In the genomic region with DNA sequence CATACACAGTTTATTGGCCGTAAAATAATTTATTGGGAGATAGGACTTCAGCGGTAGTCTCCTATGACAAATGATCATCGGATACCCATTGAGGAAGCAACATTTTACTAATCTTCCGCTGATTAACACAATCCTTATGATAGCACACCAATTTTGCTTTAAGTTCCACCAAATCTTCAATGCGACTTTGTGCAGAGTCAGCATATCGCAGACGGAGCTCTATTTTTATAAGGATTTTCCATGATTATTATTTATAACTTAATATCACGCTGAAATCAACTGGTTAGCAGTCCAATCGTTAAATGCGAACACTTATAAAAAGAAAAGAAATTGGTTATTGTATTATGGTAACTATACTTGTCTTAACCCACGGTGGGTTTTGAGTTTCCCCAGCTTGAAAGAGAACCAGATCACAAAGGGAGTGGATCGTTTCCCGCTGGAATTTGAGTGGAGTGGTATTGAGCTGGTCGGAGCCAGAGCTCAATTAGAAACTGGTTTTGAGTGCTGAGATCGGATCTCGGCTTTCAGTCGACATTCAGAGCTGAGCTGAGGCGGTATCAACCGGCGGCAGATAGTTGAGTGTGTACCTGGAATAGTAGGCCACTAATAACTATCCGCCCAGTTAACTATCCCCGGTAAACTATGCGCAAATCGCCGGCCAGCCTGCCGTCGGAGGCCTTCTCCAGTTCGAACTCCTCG, we compare ENCODE assay signal across 1 fruit fly cellular context.
A peak's percentile ranks its signal among the peaks of the same experiment; 100 is the strongest.
TF ChIP-seq lines count a peak whose summit lies in the region.

Gene Toll-9, minus strand, starts transcription at position 51 of the 699 bp plus-strand sequence.
Gene in, plus strand, starts transcription at position 525 of the 699 bp plus-strand sequence.

TF ChIP-seq in whole organism, embryonic, 481 proteins besides CTCF, POLR2A, EP300 and RAD21 (continued from another document):
- no peak for TF ChIP-seq CG9609 (GFP tag; optimal IDR thresholded peaks at IDR 0.05; lab: Kevin White, UChicago)
- no peak for TF ChIP-seq HmgZ (tag; optimal IDR thresholded peaks at IDR 0.05; lab: Kevin White, UChicago)
- no peak for TF ChIP-seq CG12104 (GFP tag; optimal IDR thresholded peaks at IDR 0.05; lab: Kevin White, UChicago)
- TF ChIP-seq repo (GFP tag; optimal IDR thresholded peaks at IDR 0.05; lab: Kevin White, UChicago): no peak
- TF ChIP-seq Bgb (GFP tag; IDR thresholded peaks at IDR 0.05; lab: Robert Waterston, UW; ENCODE audit: partially characterized antibody): peak; percentile 15; the same call in 1 of the 2 replicates
- no peak for TF ChIP-seq nmo (GFP tag; optimal IDR thresholded peaks at IDR 0.05; lab: Kevin White, UChicago)
- no peak for TF ChIP-seq esg (GFP tag; conservative IDR thresholded peaks at IDR 0.05; lab: Robert Waterston, UW)
- peak; percentile 51 for TF ChIP-seq sd (tag; optimal IDR thresholded peaks at IDR 0.05; lab: Kevin White, UChicago)
- TF ChIP-seq dm (GFP tag; optimal IDR thresholded peaks at IDR 0.05; lab: Kevin White, UChicago): no peak
- TF ChIP-seq CG4404 (GFP tag; IDR thresholded peaks at IDR 0.05; lab: Robert Waterston, UW): no peak
- TF ChIP-seq lov (optimal IDR thresholded peaks at IDR 0.05; lab: Kevin White, UChicago): no peak
- TF ChIP-seq lov (GFP tag; IDR thresholded peaks at IDR 0.05; lab: Robert Waterston, UW): no peak
- TF ChIP-seq Kr (GFP tag; optimal IDR thresholded peaks at IDR 0.05; lab: Kevin White, UChicago): no peak
- TF ChIP-seq chif (GFP tag; optimal IDR thresholded peaks at IDR 0.05; lab: Kevin White, UChicago): no peak
- TF ChIP-seq tin (GFP tag; optimal IDR thresholded peaks at IDR 0.05; lab: Kevin White, UChicago): no peak
- no peak for TF ChIP-seq Antp (GFP tag; optimal IDR thresholded peaks at IDR 0.05; lab: Kevin White, UChicago)
- TF ChIP-seq cg (GFP tag; optimal IDR thresholded peaks at IDR 0.05; lab: Kevin White, UChicago): no peak
- TF ChIP-seq ash1 (GFP tag; optimal IDR thresholded peaks at IDR 0.05; lab: Kevin White, UChicago): no peak
- no peak for TF ChIP-seq sima (GFP tag; optimal IDR thresholded peaks at IDR 0.05; lab: Kevin White, UChicago)
- TF ChIP-seq Vsx1 (GFP tag; optimal IDR thresholded peaks at IDR 0.05; lab: Kevin White, UChicago): no peak
- no peak for TF ChIP-seq ab (GFP tag; optimal IDR thresholded peaks at IDR 0.05; lab: Kevin White, UChicago)
- no peak for TF ChIP-seq CG32767 (GFP tag; IDR thresholded peaks at IDR 0.05; lab: Robert Waterston, UW)
- TF ChIP-seq Chrac-16 (GFP tag; optimal IDR thresholded peaks at IDR 0.05; lab: Kevin White, UChicago): no peak
- TF ChIP-seq zen (tag; optimal IDR thresholded peaks at IDR 0.05; lab: Kevin White, UChicago): no peak
- no peak for TF ChIP-seq CG1233 (GFP tag; optimal IDR thresholded peaks at IDR 0.05; lab: Kevin White, UChicago)
- TF ChIP-seq amos (GFP tag; IDR thresholded peaks at IDR 0.05; lab: Robert Waterston, UW; ENCODE audit: partially characterized antibody): peak; percentile 15; the same call in 1 of the 2 replicates
- peak; percentile 71 for TF ChIP-seq CG3163 (GFP tag; optimal IDR thresholded peaks at IDR 0.05; lab: Kevin White, UChicago)
- no peak for TF ChIP-seq CG2199 (GFP tag; IDR thresholded peaks at IDR 0.05; lab: Robert Waterston, UW)
- TF ChIP-seq CG7556 (GFP tag; optimal IDR thresholded peaks at IDR 0.05; lab: Kevin White, UChicago): no peak
- no peak for TF ChIP-seq CkIIα-i1 (GFP tag; IDR thresholded peaks at IDR 0.05; lab: Robert Waterston, UW)
- no peak for TF ChIP-seq CG4424 (GFP tag; optimal IDR thresholded peaks at IDR 0.05; lab: Kevin White, UChicago)
- no peak for TF ChIP-seq lilli (GFP tag; optimal IDR thresholded peaks at IDR 0.05; lab: Kevin White, UChicago)
- 0 out of 2 replicates have a peak, but pooled peaks have one; percentile 10 for TF ChIP-seq vvl (GFP tag; IDR thresholded peaks at IDR 0.05; lab: Robert Waterston, UW)
- TF ChIP-seq ara (GFP tag; IDR thresholded peaks at IDR 0.05; lab: Robert Waterston, UW): no peak
- peak; percentile 50 for TF ChIP-seq Jarid2 (GFP tag; optimal IDR thresholded peaks at IDR 0.05; lab: Kevin White, UChicago)
- no peak for TF ChIP-seq HHEX (GFP tag; optimal IDR thresholded peaks at IDR 0.05; lab: Kevin White, UChicago)
- TF ChIP-seq Ravus (GFP tag; IDR thresholded peaks at IDR 0.05; lab: Robert Waterston, UW): no peak
- no peak for TF ChIP-seq CG12659 (GFP tag; optimal IDR thresholded peaks at IDR 0.05; lab: Kevin White, UChicago)
- no peak for TF ChIP-seq Oaz (GFP tag; IDR thresholded peaks at IDR 0.05; lab: Robert Waterston, UW)
- no peak for TF ChIP-seq CG9932 (GFP tag; IDR thresholded peaks at IDR 0.05; lab: Robert Waterston, UW)
- TF ChIP-seq trh (GFP tag; optimal IDR thresholded peaks at IDR 0.05; lab: Kevin White, UChicago): no peak
- TF ChIP-seq HLH54F (GFP tag; optimal IDR thresholded peaks at IDR 0.05; lab: Kevin White, UChicago): no peak
- no peak for TF ChIP-seq slou (GFP tag; optimal IDR thresholded peaks at IDR 0.05; lab: Kevin White, UChicago)
- no peak for TF ChIP-seq CoRest (tag; optimal IDR thresholded peaks at IDR 0.05; lab: Kevin White, UChicago)
- TF ChIP-seq sens (GFP tag; lab: Kevin White, UChicago): peak; percentile 59
- no peak for TF ChIP-seq MTF-1 (GFP tag; optimal IDR thresholded peaks at IDR 0.05; lab: Kevin White, UChicago; ENCODE audit: borderline replicate concordance)
- TF ChIP-seq CG11560 (tag; IDR thresholded peaks at IDR 0.05; lab: Robert Waterston, UW): no peak
- TF ChIP-seq inv (GFP tag; IDR thresholded peaks at IDR 0.05; lab: Robert Waterston, UW; ENCODE audit: partially characterized antibody): no peak
- TF ChIP-seq bbx (GFP tag; IDR thresholded peaks at IDR 0.05; lab: Robert Waterston, UW; ENCODE audit: partially characterized antibody): peak; percentile 41; the same call in 1 of the 2 replicates
- no peak for TF ChIP-seq CG8281 (tag; optimal IDR thresholded peaks at IDR 0.05; lab: Kevin White, UChicago)
- no peak for TF ChIP-seq HLH3B (GFP tag; IDR thresholded peaks at IDR 0.05; lab: Robert Waterston, UW)
- TF ChIP-seq CG14710 (tag; optimal IDR thresholded peaks at IDR 0.05; lab: Kevin White, UChicago): no peak
- no peak for TF ChIP-seq Dref (GFP tag; IDR thresholded peaks at IDR 0.05; lab: Robert Waterston, UW)
- TF ChIP-seq CG1832 (GFP tag; optimal IDR thresholded peaks at IDR 0.05; lab: Kevin White, UChicago): no peak
- no peak for TF ChIP-seq Sry-β (GFP tag; optimal IDR thresholded peaks at IDR 0.05; lab: Kevin White, UChicago)
- no peak for TF ChIP-seq fru (optimal IDR thresholded peaks at IDR 0.05; lab: Kevin White, UChicago)
- no peak for TF ChIP-seq CG6683 (GFP tag; optimal IDR thresholded peaks at IDR 0.05; lab: Kevin White, UChicago)
- TF ChIP-seq Nf-YA (GFP tag; IDR thresholded peaks at IDR 0.05; lab: Robert Waterston, UW): no peak
- TF ChIP-seq sqz (GFP tag; optimal IDR thresholded peaks at IDR 0.05; lab: Kevin White, UChicago): no peak
- TF ChIP-seq HLHmδ (GFP tag; optimal IDR thresholded peaks at IDR 0.05; lab: Kevin White, UChicago): peak; percentile 51
- TF ChIP-seq CG8290 (GFP tag; optimal IDR thresholded peaks at IDR 0.05; lab: Kevin White, UChicago): no peak
- no peak for TF ChIP-seq CG8290 (tag; optimal IDR thresholded peaks at IDR 0.05; lab: Kevin White, UChicago)
- no peak for TF ChIP-seq ewg (GFP tag; optimal IDR thresholded peaks at IDR 0.05; lab: Kevin White, UChicago)
- no peak for TF ChIP-seq CG11696 (GFP tag; IDR thresholded peaks at IDR 0.05; lab: Robert Waterston, UW)
- no peak for TF ChIP-seq gem (tag; optimal IDR thresholded peaks at IDR 0.05; lab: Kevin White, UChicago)
- TF ChIP-seq CG9817 (tag; optimal IDR thresholded peaks at IDR 0.05; lab: Kevin White, UChicago): no peak
- no peak for TF ChIP-seq CG6254 (GFP tag; optimal IDR thresholded peaks at IDR 0.05; lab: Kevin White, UChicago)
- TF ChIP-seq C15 (GFP tag; IDR thresholded peaks at IDR 0.05; lab: Robert Waterston, UW): no peak
- TF ChIP-seq az2 (GFP tag; optimal IDR thresholded peaks at IDR 0.05; lab: Kevin White, UChicago): no peak
- no peak for TF ChIP-seq CG7839 (tag; optimal IDR thresholded peaks at IDR 0.05; lab: Kevin White, UChicago)
- TF ChIP-seq eve (GFP tag; optimal IDR thresholded peaks at IDR 0.05; lab: Kevin White, UChicago): no peak
- TF ChIP-seq pb (GFP tag; optimal IDR thresholded peaks at IDR 0.05; lab: Kevin White, UChicago): no peak
- peak; percentile 27 for TF ChIP-seq Ets65A (GFP tag; lab: Kevin White, UChicago)
- TF ChIP-seq CG6689 (GFP tag; IDR thresholded peaks at IDR 0.05; lab: Robert Waterston, UW): no peak
- TF ChIP-seq unpg (GFP tag; optimal IDR thresholded peaks at IDR 0.05; lab: Kevin White, UChicago): no peak
- TF ChIP-seq B-H2 (GFP tag; optimal IDR thresholded peaks at IDR 0.05; lab: Kevin White, UChicago): no peak
- TF ChIP-seq CG33557 (GFP tag; optimal IDR thresholded peaks at IDR 0.05; lab: Kevin White, UChicago): no peak
- TF ChIP-seq CG6791 (GFP tag; IDR thresholded peaks at IDR 0.05; lab: Robert Waterston, UW; ENCODE audit: partially characterized antibody): peak; percentile 58; the same call in 2 of the 3 replicates
- no peak for TF ChIP-seq aop (GFP tag; IDR thresholded peaks at IDR 0.05; lab: Robert Waterston, UW)
- no peak for TF ChIP-seq dmrt99B (tag; optimal IDR thresholded peaks at IDR 0.05; lab: Kevin White, UChicago)
- no peak for TF ChIP-seq CG4820 (GFP tag; optimal IDR thresholded peaks at IDR 0.05; lab: Kevin White, UChicago)
